Worm (Caenorhabditis elegans) whole organism, young adult: ENCODE results near the gene Y4C6A.4.

Experiments used
- B0019.2 ChIP-seq: fragments of 200-800 bp; sonication (Bioruptor generic); conservative IDR thresholded peaks from 2 replicates; pipeline ENCODE4 v1.3.6; 2022; ENCODE audit warnings: missing genetic modification reagents, missing genetic modification characterization, missing compliant biosample characterization
- B0035.1 ChIP-seq: sonication (generic microtip); optimal IDR thresholded peaks from 2 replicates; lab custom pipeline; 2016; ENCODE audit warnings: missing genetic modification characterization, mild to moderate bottlenecking, missing compliant biosample characterization, missing genotype, missing genetic modification reagents
- C06A6.2 ChIP-seq: fragments of 200-800 bp; sonication (Bioruptor generic); conservative IDR thresholded peaks from 2 replicates; pipeline ENCODE4 v1.3.6; 2022; ENCODE audit warnings: missing genetic modification characterization, missing compliant biosample characterization
- D2030.7 ChIP-seq: fragments of 200-800 bp; sonication (Bioruptor generic); IDR thresholded peaks from 2 replicates; pipeline ENCODE4 v1.3.6; 2022; ENCODE audit warnings: missing genetic modification reagents, missing genetic modification characterization, missing compliant biosample characterization
- F57A8.1 ChIP-seq: fragments of 200-800 bp; sonication (Bioruptor generic); optimal IDR thresholded peaks from 2 replicates; lab custom pipeline; 2018; ENCODE audit warnings: mild to moderate bottlenecking, missing genetic modification characterization, moderate library complexity, missing compliant biosample characterization
- K11D2.4 ChIP-seq: fragments of 200-800 bp; sonication (Bioruptor generic); IDR thresholded peaks from 2 replicates; pipeline ENCODE4 v1.3.6; 2022; ENCODE audit warnings: missing genetic modification reagents, missing genetic modification characterization, missing compliant biosample characterization
- K12H6.12 ChIP-seq: fragments of 200-800 bp; sonication (Bioruptor generic); optimal IDR thresholded peaks from 2 replicates; lab custom pipeline; 2018; ENCODE audit warnings: mild to moderate bottlenecking, missing genetic modification characterization, missing compliant biosample characterization
- T26A5.8 ChIP-seq: sonication (generic microtip); optimal IDR thresholded peaks from 2 replicates; lab custom pipeline; 2016; ENCODE audit warnings: missing genetic modification characterization, missing compliant biosample characterization
- Y56A3A.18 ChIP-seq: fragments of 200-800 bp; sonication (Bioruptor generic); IDR thresholded peaks from 2 replicates; pipeline ENCODE4 v1.3.6; 2022; ENCODE audit warnings: missing genetic modification reagents, missing genetic modification characterization, missing compliant biosample characterization
- akir-1 ChIP-seq: fragments of 200-800 bp; sonication (Bioruptor generic); optimal IDR thresholded peaks from 2 replicates; lab custom pipeline; 2018; ENCODE audit warnings: mild to moderate bottlenecking, missing genetic modification characterization, moderate library complexity, missing compliant biosample characterization
- aptf-2 ChIP-seq: fragments of 200-800 bp; sonication (Bioruptor generic); conservative IDR thresholded peaks from 2 replicates; pipeline ENCODE4 v1.3.6; 2022; ENCODE audit warnings: missing genetic modification reagents, missing genetic modification characterization, missing compliant biosample characterization
- attf-5 ChIP-seq: fragments of 200-800 bp; sonication (Bioruptor generic); optimal IDR thresholded peaks from 2 replicates; lab custom pipeline; 2018; ENCODE audit warnings: mild to moderate bottlenecking, missing genetic modification characterization, missing compliant biosample characterization
- attf-6 ChIP-seq: fragments of 200-800 bp; sonication (Bioruptor generic); IDR thresholded peaks from 2 replicates; pipeline ENCODE4 v1.3.6; 2022; ENCODE audit warnings: missing genetic modification reagents, missing genetic modification characterization, missing compliant biosample characterization
- bed-1 ChIP-seq: fragments of 200-800 bp; sonication (Bioruptor generic); IDR thresholded peaks from 2 replicates; pipeline ENCODE4 v1.3.6; 2022; ENCODE audit warnings: missing genetic modification reagents, missing genetic modification characterization, missing compliant biosample characterization
- ceh-27 ChIP-seq: fragments of 200-800 bp; sonication (Bioruptor generic); optimal IDR thresholded peaks from 2 replicates; lab custom pipeline; 2018; ENCODE audit warnings: mild to moderate bottlenecking, missing genetic modification characterization, moderate library complexity, missing compliant biosample characterization
- ceh-79 ChIP-seq: sonication (generic microtip); optimal IDR thresholded peaks from 2 replicates; lab custom pipeline; 2017; ENCODE audit warnings: mild to moderate bottlenecking, missing genetic modification characterization, missing compliant biosample characterization
- die-1 ChIP-seq: sonication (generic microtip); optimal IDR thresholded peaks from 2 replicates; lab custom pipeline; 2016; ENCODE audit warnings: missing genotype, mild to moderate bottlenecking, missing genetic modification characterization, missing compliant biosample characterization
- dox-1 ChIP-seq: fragments of 200-800 bp; sonication (Bioruptor generic); IDR thresholded peaks from 2 replicates; pipeline ENCODE4 v1.3.6; 2022; ENCODE audit warnings: missing genetic modification reagents, missing genetic modification characterization, missing compliant biosample characterization
- dpl-1 ChIP-seq: fragments of 150-350 bp; optimal IDR thresholded peaks from 2 replicates; lab custom pipeline; 2014; ENCODE audit warnings: missing biosample characterization, missing genetic modification reagents, missing genetic modification characterization
- egl-18 ChIP-seq: fragments of 200-800 bp; sonication (Bioruptor generic); IDR thresholded peaks from 2 replicates; pipeline ENCODE4 v1.3.6; 2022; ENCODE audit warnings: missing genetic modification reagents, missing genetic modification characterization, missing compliant biosample characterization
- ets-4 ChIP-seq: fragments of 200-800 bp; sonication (Bioruptor generic); optimal IDR thresholded peaks from 2 replicates; lab custom pipeline; 2018; ENCODE audit warnings: mild to moderate bottlenecking, missing genetic modification characterization, missing compliant biosample characterization
- fkh-3 ChIP-seq: sonication (generic microtip); optimal IDR thresholded peaks from 2 replicates; lab custom pipeline; 2016; ENCODE audit warnings: mild to moderate bottlenecking, missing genetic modification characterization, missing compliant biosample characterization
- gei-17 ChIP-seq: fragments of 200-800 bp; sonication (Bioruptor generic); optimal IDR thresholded peaks from 2 replicates; lab custom pipeline; 2018; ENCODE audit warnings: mild to moderate bottlenecking, missing genetic modification characterization, missing compliant biosample characterization
- him-1 ChIP-seq: sonication (generic microtip); optimal IDR thresholded peaks from 2 replicates; lab custom pipeline; 2016; ENCODE audit warnings: missing genotype, missing genetic modification reagents, missing genetic modification characterization, missing compliant biosample characterization
- hlh-26 ChIP-seq: fragments of 200-800 bp; sonication (Bioruptor generic); conservative IDR thresholded peaks from 2 replicates; pipeline ENCODE4 v1.3.6; 2022; ENCODE audit warnings: missing genetic modification reagents, missing genetic modification characterization, missing compliant biosample characterization
- lag-1 ChIP-seq: fragments of 200-800 bp; sonication (Bioruptor generic); IDR thresholded peaks from 2 replicates; pipeline ENCODE4 v1.3.6; 2022; ENCODE audit warnings: missing genetic modification reagents, missing genetic modification characterization, missing compliant biosample characterization
- let-526 ChIP-seq: fragments of 200-800 bp; sonication (Bioruptor generic); IDR thresholded peaks from 2 replicates; pipeline ENCODE4 v1.3.6; 2022; ENCODE audit warnings: missing genetic modification reagents, missing genetic modification characterization, missing compliant biosample characterization
- lin-35 ChIP-seq, 3 experiments: fragments of 150-350 bp in 2 of 3; sonication (generic microtip) in 1 of 3; optimal IDR thresholded peaks; 2 replicates each; lab custom pipeline; 2014 to 2018; ENCODE audit warnings: missing biosample characterization in 3 of 3, missing genetic modification characterization in 3 of 3, missing genetic modification reagents in 3 of 3
- lin-54 ChIP-seq: fragments of 200-800 bp; sonication (Bioruptor generic); optimal IDR thresholded peaks from 2 replicates; lab custom pipeline; 2018; ENCODE audit warnings: mild to moderate bottlenecking, missing genetic modification characterization, missing compliant biosample characterization
- lir-1 ChIP-seq: fragments of 200-800 bp; sonication (Bioruptor generic); conservative IDR thresholded peaks from 2 replicates; pipeline ENCODE4 v1.3.6; 2022; ENCODE audit warnings: missing genetic modification reagents, missing genetic modification characterization, missing compliant biosample characterization
- madf-8 ChIP-seq: fragments of 200-800 bp; sonication (Bioruptor generic); conservative IDR thresholded peaks from 2 replicates; pipeline ENCODE4 v1.3.6; 2022; ENCODE audit warnings: missing genetic modification reagents, missing genetic modification characterization, missing compliant biosample characterization
- mcd-1 ChIP-seq: fragments of 200-800 bp; sonication (Bioruptor generic); IDR thresholded peaks from 2 replicates; pipeline ENCODE4 v1.3.6; 2022; ENCODE audit warnings: missing genetic modification reagents, missing genetic modification characterization, missing compliant biosample characterization
- nfya-2 ChIP-seq: fragments of 200-800 bp; sonication (Bioruptor generic); IDR thresholded peaks from 2 replicates; pipeline ENCODE4 v1.3.6; 2022; ENCODE audit warnings: missing genetic modification reagents, missing genetic modification characterization, missing compliant biosample characterization
- nhr-179 ChIP-seq: sonication (generic microtip); optimal IDR thresholded peaks from 2 replicates; lab custom pipeline; 2016; ENCODE audit warnings: mild to moderate bottlenecking, missing genetic modification characterization, missing compliant biosample characterization
- nhr-90 ChIP-seq: sonication (generic microtip); optimal IDR thresholded peaks from 2 replicates; lab custom pipeline; 2016; ENCODE audit warnings: missing genotype, mild to moderate bottlenecking, missing genetic modification characterization, missing compliant biosample characterization
- pha-4 ChIP-seq: fragments of 150-350 bp; sonication (generic microtip); optimal IDR thresholded peaks from 2 replicates; lab custom pipeline; 2014; ENCODE audit warnings: missing biosample characterization, missing genetic modification reagents, missing genetic modification characterization
- rcor-1 ChIP-seq: fragments of 200-800 bp; sonication (Bioruptor generic); IDR thresholded peaks from 2 replicates; pipeline ENCODE4 v1.3.6; 2022; ENCODE audit warnings: missing genetic modification reagents, missing genetic modification characterization, missing compliant biosample characterization
- rpc-1 ChIP-seq, 2 experiments: fragments of 150-350 bp in 1 of 2; sonication (generic microtip) in 1 of 2; optimal IDR thresholded peaks; 2 replicates each; lab custom pipeline; 2014 to 2018; ENCODE audit warnings: missing biosample characterization in 1 of 2, missing genetic modification characterization in 1 of 2, missing genetic modification reagents in 1 of 2, missing genotype in 1 of 2
- snpc-1.1 ChIP-seq: sonication (generic microtip); optimal IDR thresholded peaks from 2 replicates; lab custom pipeline; 2017; ENCODE audit warnings: missing genetic modification characterization, mild to moderate bottlenecking, missing compliant biosample characterization, antibody characterized with exemption, moderate library complexity, missing genotype, missing genetic modification reagents; ENCODE audit not compliant: insufficient read depth
- snpc-3.4 ChIP-seq: sonication (generic microtip); optimal IDR thresholded peaks from 2 replicates; lab custom pipeline; 2017; ENCODE audit warnings: missing genetic modification characterization, mild to moderate bottlenecking, missing compliant biosample characterization, antibody characterized with exemption, moderate library complexity, missing genotype, missing genetic modification reagents
- snpc-4 ChIP-seq, 5 experiments: fragments of 150-350 bp in 1 of 5; sonication (generic microtip) in 4 of 5; optimal IDR thresholded peaks; 2 replicates each; lab custom pipeline; 2014 to 2018; ENCODE audit warnings: missing genetic modification characterization in 5 of 5, missing biosample characterization in 3 of 5, antibody characterized with exemption in 2 of 5, mild to moderate bottlenecking in 2 of 5, missing compliant biosample characterization in 2 of 5, missing genotype in 2 of 5, moderate library complexity in 2 of 5, missing genetic modification reagents in 1 of 5
- unc-62 ChIP-seq: fragments of 150-350 bp; optimal IDR thresholded peaks from 2 replicates; lab custom pipeline; 2014; ENCODE audit warnings: missing biosample characterization, missing genetic modification reagents, missing genetic modification characterization
- ztf-18 ChIP-seq: sonication (generic microtip); optimal IDR thresholded peaks from 2 replicates; lab custom pipeline; 2016; ENCODE audit warnings: missing genotype, mild to moderate bottlenecking, missing genetic modification characterization, missing compliant biosample characterization
- ztf-22 ChIP-seq: fragments of 200-800 bp; sonication (Bioruptor generic); optimal IDR thresholded peaks from 2 replicates; lab custom pipeline; 2018; ENCODE audit warnings: mild to moderate bottlenecking, missing genetic modification characterization, moderate library complexity, missing compliant biosample characterization
- ztf-25 ChIP-seq: fragments of 200-800 bp; sonication (Bioruptor generic); IDR thresholded peaks from 2 replicates; pipeline ENCODE4 v1.3.6; 2022; ENCODE audit warnings: missing genetic modification reagents, missing genetic modification characterization, missing compliant biosample characterization
- ztf-6 ChIP-seq: fragments of 200-800 bp; sonication (Bioruptor generic); IDR thresholded peaks from 2 replicates; pipeline ENCODE4 v1.3.6; 2022; ENCODE audit warnings: missing genetic modification reagents, missing genetic modification characterization, missing compliant biosample characterization

The Y4C6A.4 gene

DNA sequence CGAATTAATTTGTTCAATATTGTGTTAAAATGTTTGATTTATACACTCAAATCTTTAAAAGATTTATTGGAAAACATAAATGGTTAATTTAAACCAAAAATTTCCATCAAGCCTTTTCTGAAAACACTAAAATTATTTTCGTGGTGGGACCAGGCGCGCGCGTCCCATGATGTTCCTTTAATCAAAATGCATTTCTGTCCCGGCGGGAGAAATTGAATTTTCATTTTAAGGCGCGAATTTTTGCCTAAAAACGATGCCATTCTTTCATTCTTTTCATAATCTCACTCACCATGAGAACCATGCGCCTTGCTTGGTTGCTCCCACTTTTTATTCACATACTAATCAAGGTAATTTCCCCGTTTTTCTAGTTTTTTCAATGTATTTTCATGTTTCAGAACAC is 17.0 kb downstream of the Y4C6A.4 start, which contains the start of gene rme-2 (continued):
- no peak for TF ChIP-seq let-526 (GFP tag; lab: Robert Waterston, UW)
- TF ChIP-seq F57A8.1 (GFP tag; lab: Kevin White, UChicago), result no peak
- TF ChIP-seq attf-6 (GFP tag; lab: Robert Waterston, UW), result peak; percentile 83
- peak; percentile 95 for TF ChIP-seq D2030.7
- TF ChIP-seq lin-54 (GFP tag; lab: Kevin White, UChicago), result peak; percentile 82
- TF ChIP-seq ceh-27 (GFP tag; lab: Kevin White, UChicago), result no peak
- TF ChIP-seq unc-62 (GFP tag; lab: Kevin White, UChicago), result no peak
- TF ChIP-seq him-1 (tag; lab: Kevin White, UChicago), result peak; percentile 73
- TF ChIP-seq B0035.1 (tag; lab: Kevin White, UChicago), result no peak
- no peak for TF ChIP-seq hlh-26
- TF ChIP-seq lag-1 (GFP tag; lab: Robert Waterston, UW), result no peak
- TF ChIP-seq K12H6.12 (tag; lab: Kevin White, UChicago), result no peak
- no peak for TF ChIP-seq K11D2.4 (GFP tag; lab: Robert Waterston, UW)
- peak; percentile 45 for TF ChIP-seq ztf-18 (tag; lab: Kevin White, UChicago)
- TF ChIP-seq akir-1 (GFP tag; lab: Kevin White, UChicago), result no peak

DNA sequence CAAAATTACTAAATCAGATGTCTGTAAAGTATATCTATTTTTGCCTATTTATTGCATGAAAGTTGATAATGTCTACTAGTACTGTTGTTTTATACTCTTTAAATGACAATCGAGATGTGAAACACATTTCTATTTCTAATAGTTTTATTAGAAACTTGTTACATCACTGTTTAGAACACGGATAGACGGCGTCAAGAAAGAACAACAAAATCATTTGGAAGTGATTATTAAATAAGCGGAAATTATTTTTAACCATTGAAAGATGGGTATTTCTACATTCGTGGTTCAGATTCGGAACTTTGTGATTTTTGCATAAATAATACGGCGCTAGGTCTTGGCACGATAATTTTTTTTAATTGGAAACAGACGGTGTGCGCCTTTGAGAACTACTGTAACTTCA is 20.3 kb downstream of the Y4C6A.4 start:
- TF ChIP-seq fkh-3 (tag; lab: Kevin White, UChicago) (no peak), ceh-79 (tag; lab: Kevin White, UChicago) (no peak), snpc-3.4 (tag; lab: Kevin White, UChicago) (peak; percentile 2), nhr-90 (tag; lab: Kevin White, UChicago) (no peak), D2030.7 (peak; percentile 55; the same call in 1 of the 2 replicates), snpc-1.1 (tag; lab: Kevin White, UChicago) (peak; percentile 28), bed-1 (no peak), Y56A3A.18 (GFP tag; lab: Robert Waterston, UW) (no peak), T26A5.8 (tag; lab: Kevin White, UChicago) (no peak), mcd-1 (no peak), ztf-25 (GFP tag; lab: Robert Waterston, UW) (no peak), gei-17 (no peak), lin-35 (GFP tag; optimal IDR thresholded peaks at IDR 0.05; lab: Kevin White, UChicago) (peak in 1 of 3 experiments; percentile 42), ets-4 (GFP tag; lab: Kevin White, UChicago) (no peak), dpl-1 (GFP tag; lab: Kevin White, UChicago) (no peak), egl-18 (GFP tag; lab: Robert Waterston, UW) (no peak), B0019.2 (GFP tag; lab: Robert Waterston, UW) (no peak), dox-1 (GFP tag; lab: Robert Waterston, UW) (no peak; the same call in 1 of the 2 replicates), aptf-2 (no peak), rcor-1 (GFP tag; lab: Robert Waterston, UW) (peak; percentile 23; the same call in 1 of the 2 replicates), ztf-6 (GFP tag; lab: Robert Waterston, UW) (no peak), rpc-1 (optimal IDR thresholded peaks at IDR 0.05; lab: Kevin White, UChicago) (no peak), rpc-1 (tag; optimal IDR thresholded peaks at IDR 0.05; lab: Kevin White, UChicago) (no peak), die-1 (tag; lab: Kevin White, UChicago) (no peak), K12H6.12 (tag; lab: Kevin White, UChicago) (no peak), attf-5 (GFP tag; lab: Kevin White, UChicago) (no peak), madf-8 (GFP tag; lab: Robert Waterston, UW) (0 out of 2 replicates have a peak, but pooled peaks have one; percentile 30), lir-1 (GFP tag; lab: Robert Waterston, UW) (0 out of 2 replicates have a peak, but pooled peaks have one; percentile 48), nhr-179 (tag; lab: Kevin White, UChicago) (no peak), nfya-2 (GFP tag; lab: Robert Waterston, UW) (no peak; the same call in 1 of the 2 replicates), ztf-22 (GFP tag; lab: Kevin White, UChicago) (no peak), C06A6.2 (GFP tag; lab: Robert Waterston, UW) (no peak), snpc-4 (GFP tag; optimal IDR thresholded peaks at IDR 0.05; lab: Kevin White, UChicago) (peak; percentile 34), snpc-4 (tag; optimal IDR thresholded peaks at IDR 0.05; lab: Kevin White, UChicago) (peak in 3 of 4 experiments; percentile 19 to 86 (median 74)), pha-4 (no peak)
